Worm (Caenorhabditis elegans) whole organism, young adult: ENCODE measurements around the gene Y37E11AL.12.

ENCODE experiments used
- B0035.1 ChIP-seq: sonication (generic microtip); optimal IDR thresholded peaks from 2 replicates; lab custom pipeline; 2016; ENCODE audit warnings: missing genetic modification characterization, mild to moderate bottlenecking, missing compliant biosample characterization, missing genotype, missing genetic modification reagents
- F23B12.7 ChIP-seq: sonication (generic microtip); optimal IDR thresholded peaks from 2 replicates; lab custom pipeline; 2017; ENCODE audit warnings: missing genetic modification characterization, mild to moderate bottlenecking, missing compliant biosample characterization, antibody characterized with exemption, moderate library complexity; ENCODE audit not compliant: insufficient read depth
- F49E8.2 ChIP-seq: sonication (generic microtip); optimal IDR thresholded peaks from 3 replicates; lab custom pipeline; 2017; ENCODE audit warnings: missing genetic modification characterization, mild to moderate bottlenecking, missing compliant biosample characterization, antibody characterized with exemption, moderate library complexity; ENCODE audit not compliant: insufficient read depth
- F55B11.4 ChIP-seq: sonication (generic microtip); optimal IDR thresholded peaks from 2 replicates; lab custom pipeline; 2016; ENCODE audit warnings: missing compliant biosample characterization, missing genetic modification characterization, borderline replicate concordance; ENCODE audit not compliant: insufficient read depth
- T07F8.4 ChIP-seq: sonication (generic microtip); optimal IDR thresholded peaks from 2 replicates; lab custom pipeline; 2016; ENCODE audit warnings: mild to moderate bottlenecking, missing genetic modification characterization, moderate library complexity, missing compliant biosample characterization
- attf-3 ChIP-seq: fragments of 200-800 bp; sonication (Bioruptor generic); conservative IDR thresholded peaks from 2 replicates; pipeline ENCODE4 v1.3.6; 2022; ENCODE audit warnings: missing genetic modification reagents, missing genetic modification characterization, missing compliant biosample characterization
- cebp-1 ChIP-seq, 2 experiments: fragments of 200-800 bp in 1 of 2; sonication (Bioruptor generic) in 1 of 2; sonication (generic microtip) in 1 of 2; IDR thresholded peaks in 1 of 2; optimal IDR thresholded peaks in 1 of 2; 2 replicates each; pipeline versions ENCODE4 v1.3.6 to Lab custom; 2017 to 2022; ENCODE audit warnings: missing compliant biosample characterization in 2 of 2, missing genetic modification characterization in 2 of 2, mild to moderate bottlenecking in 1 of 2, missing genetic modification reagents in 1 of 2, moderate library complexity in 1 of 2
- ceh-27 ChIP-seq: fragments of 200-800 bp; sonication (Bioruptor generic); optimal IDR thresholded peaks from 2 replicates; lab custom pipeline; 2018; ENCODE audit warnings: mild to moderate bottlenecking, missing genetic modification characterization, moderate library complexity, missing compliant biosample characterization
- dpl-1 ChIP-seq: fragments of 150-350 bp; optimal IDR thresholded peaks from 2 replicates; lab custom pipeline; 2014; ENCODE audit warnings: missing biosample characterization, missing genetic modification reagents, missing genetic modification characterization
- hlh-26 ChIP-seq: fragments of 200-800 bp; sonication (Bioruptor generic); conservative IDR thresholded peaks from 2 replicates; pipeline ENCODE4 v1.3.6; 2022; ENCODE audit warnings: missing genetic modification reagents, missing genetic modification characterization, missing compliant biosample characterization
- hsf-1 ChIP-seq: fragments of 200-800 bp; sonication (Bioruptor generic); IDR thresholded peaks from 2 replicates; pipeline ENCODE4 v1.3.6; 2022; ENCODE audit warnings: missing genetic modification reagents, missing genetic modification characterization, missing compliant biosample characterization
- nfyb-1 ChIP-seq: fragments of 200-800 bp; sonication (Bioruptor generic); IDR thresholded peaks from 2 replicates; pipeline ENCODE4 v1.3.6; 2022; ENCODE audit warnings: missing genetic modification reagents, missing genetic modification characterization, missing compliant biosample characterization
- snpc-1.1 ChIP-seq: sonication (generic microtip); optimal IDR thresholded peaks from 2 replicates; lab custom pipeline; 2017; ENCODE audit warnings: missing genetic modification characterization, mild to moderate bottlenecking, missing compliant biosample characterization, antibody characterized with exemption, moderate library complexity, missing genotype, missing genetic modification reagents; ENCODE audit not compliant: insufficient read depth
- snpc-4 ChIP-seq, 5 experiments: fragments of 150-350 bp in 1 of 5; sonication (generic microtip) in 4 of 5; optimal IDR thresholded peaks; 2 replicates each; lab custom pipeline; 2014 to 2018; ENCODE audit warnings: missing genetic modification characterization in 5 of 5, missing biosample characterization in 3 of 5, antibody characterized with exemption in 2 of 5, mild to moderate bottlenecking in 2 of 5, missing compliant biosample characterization in 2 of 5, missing genotype in 2 of 5, moderate library complexity in 2 of 5, missing genetic modification reagents in 1 of 5

- TF ChIP-seq cebp-1 (GFP tag; IDR thresholded peaks at IDR 0.05; lab: Robert Waterston, UW) (no peak), cebp-1 (tag; optimal IDR thresholded peaks at IDR 0.05; lab: Kevin White, UChicago) (no peak), F23B12.7 (tag; lab: Kevin White, UChicago) (no peak), hlh-26 (GFP tag; lab: Robert Waterston, UW) (no peak), B0035.1 (tag; lab: Kevin White, UChicago) (no peak), attf-3 (GFP tag; lab: Robert Waterston, UW) (no peak), F49E8.2 (tag; lab: Kevin White, UChicago) (no peak), dpl-1 (GFP tag; lab: Kevin White, UChicago) (no peak), hsf-1 (peak; percentile 62; the same call in 1 of the 2 replicates), T07F8.4 (tag; lab: Kevin White, UChicago) (no peak), nfyb-1 (GFP tag; lab: Robert Waterston, UW) (no peak), snpc-1.1 (tag; lab: Kevin White, UChicago) (no peak), snpc-4 (GFP tag; optimal IDR thresholded peaks at IDR 0.05; lab: Kevin White, UChicago) (no peak), snpc-4 (tag; optimal IDR thresholded peaks at IDR 0.05; lab: Kevin White, UChicago) (no peak), ceh-27 (GFP tag; lab: Kevin White, UChicago) (no peak), F55B11.4 (no peak)
These were observed 47.6 kb downstream of the Y37E11AL.12 start for ce11 chrIV:3654214-3654613.
